Fruit fly (Drosophila melanogaster) whole organism, prepupa: ENCODE data around the gene Mo25.
A peak's percentile ranks its signal among the peaks of the same experiment; 100 is the strongest.

Experiments used
- CG10631 ChIP-seq: fragments of 200-800 bp; sonication (Bioruptor generic); optimal IDR thresholded peaks from 2 replicates; lab custom pipeline; 2016; ENCODE audit warnings: missing biosample characterization, missing genetic modification characterization
- CG10669 ChIP-seq: fragments of 200-800 bp; sonication (Bioruptor generic); optimal IDR thresholded peaks from 3 replicates; lab custom pipeline; 2018; ENCODE audit warnings: missing biosample characterization, mild to moderate bottlenecking, missing genetic modification characterization, moderate library complexity
- CG11762 ChIP-seq: fragments of 200-800 bp; sonication (Bioruptor generic); optimal IDR thresholded peaks from 3 replicates; lab custom pipeline; 2016; ENCODE audit warnings: missing biosample characterization, missing genetic modification characterization; ENCODE audit not compliant: insufficient read depth
- CG11902 ChIP-seq: fragments of 200-800 bp; sonication (Bioruptor generic); optimal IDR thresholded peaks from 3 replicates; lab custom pipeline; 2016; ENCODE audit warnings: missing biosample characterization, missing genetic modification characterization
- CG15336 ChIP-seq: fragments of 200-800 bp; sonication (Bioruptor generic); IDR thresholded peaks from 2 replicates; pipeline ENCODE4 v1.3.6; 2022; ENCODE audit warnings: missing biosample characterization, missing genetic modification characterization
- CG1621 ChIP-seq: fragments of 200-800 bp; sonication (Bioruptor generic); optimal IDR thresholded peaks from 3 replicates; lab custom pipeline; 2018; ENCODE audit warnings: missing biosample characterization, mild to moderate bottlenecking, missing genetic modification characterization
- CG31627 ChIP-seq: fragments of 200-800 bp; sonication (Bioruptor generic); optimal IDR thresholded peaks from 3 replicates; lab custom pipeline; 2016; ENCODE audit warnings: missing biosample characterization, missing genetic modification characterization
- CG32006 ChIP-seq: fragments of 200-800 bp; sonication (Bioruptor generic); optimal IDR thresholded peaks from 3 replicates; lab custom pipeline; 2017; ENCODE audit warnings: missing biosample characterization, mild to moderate bottlenecking, missing genetic modification characterization
- CG34406 ChIP-seq: fragments of 200-800 bp; sonication (Bioruptor generic); optimal IDR thresholded peaks from 3 replicates; lab custom pipeline; 2016; ENCODE audit warnings: missing biosample characterization, missing genetic modification characterization
- CG3919 ChIP-seq: fragments of 200-800 bp; sonication (Bioruptor generic); optimal IDR thresholded peaks from 3 replicates; lab custom pipeline; 2016; ENCODE audit warnings: missing biosample characterization, missing genetic modification characterization
- CG6163 ChIP-seq: fragments of 200-800 bp; sonication (Bioruptor generic); IDR thresholded peaks from 3 replicates; pipeline ENCODE4 v1.3.6; 2022; ENCODE audit warnings: missing biosample characterization, missing genetic modification characterization
- CG6276 ChIP-seq: fragments of 200-800 bp; sonication (Bioruptor generic); optimal IDR thresholded peaks from 2 replicates; lab custom pipeline; 2017; ENCODE audit warnings: missing biosample characterization, mild to moderate bottlenecking, missing genetic modification characterization
- CG6808 ChIP-seq: fragments of 200-800 bp; sonication (Bioruptor generic); optimal IDR thresholded peaks from 3 replicates; lab custom pipeline; 2017; ENCODE audit warnings: missing biosample characterization, missing genetic modification characterization, mild to moderate bottlenecking, moderate library complexity, missing genetic modification reagents
- CG6854 ChIP-seq: fragments of 200-800 bp; sonication (Bioruptor generic); optimal IDR thresholded peaks from 2 replicates; lab custom pipeline; 2017; ENCODE audit warnings: missing biosample characterization, mild to moderate bottlenecking, missing genetic modification characterization
- CG7368 ChIP-seq: fragments of 200-800 bp; sonication (Bioruptor generic); optimal IDR thresholded peaks from 3 replicates; lab custom pipeline; 2016; ENCODE audit warnings: missing biosample characterization, missing genetic modification characterization
- CG8119 ChIP-seq: fragments of 200-800 bp; sonication (Bioruptor generic); IDR thresholded peaks from 3 replicates; pipeline ENCODE4 v1.3.6; 2022; ENCODE audit warnings: missing biosample characterization, missing genetic modification characterization
- CG8632 ChIP-seq: fragments of 200-800 bp; sonication (Bioruptor generic); optimal IDR thresholded peaks from 3 replicates; lab custom pipeline; 2016; ENCODE audit warnings: missing biosample characterization, missing genetic modification characterization
- Eip75B ChIP-seq: fragments of 200-800 bp; sonication (Bioruptor generic); optimal IDR thresholded peaks from 3 replicates; lab custom pipeline; 2016; ENCODE audit warnings: missing biosample characterization, missing genetic modification characterization
- Eip93F ChIP-seq: fragments of 200-800 bp; sonication (Bioruptor generic); optimal IDR thresholded peaks from 2 replicates; lab custom pipeline; 2016; ENCODE audit warnings: missing biosample characterization, mild to moderate bottlenecking, missing genetic modification characterization
- Ets21C ChIP-seq: fragments of 200-800 bp; sonication (Bioruptor generic); optimal IDR thresholded peaks from 3 replicates; lab custom pipeline; 2016; ENCODE audit warnings: missing biosample characterization, missing genetic modification characterization
- Ets96B ChIP-seq: fragments of 200-800 bp; optimal IDR thresholded peaks from 2 replicates; lab custom pipeline; 2019; ENCODE audit warnings: missing biosample characterization, mild to moderate bottlenecking, missing genetic modification characterization, moderate library complexity
- Gug ChIP-seq: fragments of 200-800 bp; sonication (Bioruptor generic); IDR thresholded peaks from 2 replicates; pipeline ENCODE4 v1.3.6; 2022; ENCODE audit warnings: missing biosample characterization, missing genetic modification characterization
- Hr38 ChIP-seq: sonication (Bioruptor generic); optimal IDR thresholded peaks from 2 replicates; lab custom pipeline; 2016; ENCODE audit warnings: missing biosample characterization, missing genetic modification characterization
- Hr39 ChIP-seq: fragments of 200-800 bp; sonication (Bioruptor generic); optimal IDR thresholded peaks from 2 replicates; lab custom pipeline; 2016; ENCODE audit warnings: missing biosample characterization, missing genetic modification characterization
- Hr4 ChIP-seq: fragments of 200-800 bp; sonication (Bioruptor generic); optimal IDR thresholded peaks from 3 replicates; lab custom pipeline; 2016; ENCODE audit warnings: missing biosample characterization, missing genetic modification characterization
- Lpt ChIP-seq: fragments of 200-800 bp; sonication (Bioruptor generic); optimal IDR thresholded peaks from 3 replicates; lab custom pipeline; 2016; ENCODE audit warnings: missing biosample characterization, missing genetic modification characterization
- Met ChIP-seq: fragments of 200-800 bp; sonication (Bioruptor generic); optimal IDR thresholded peaks from 3 replicates; lab custom pipeline; 2016; ENCODE audit warnings: missing biosample characterization, missing genetic modification characterization
- OdsH ChIP-seq: fragments of 200-800 bp; sonication (Bioruptor generic); optimal IDR thresholded peaks from 3 replicates; lab custom pipeline; 2016; ENCODE audit warnings: missing biosample characterization, missing genetic modification characterization
- Smox ChIP-seq: fragments of 200-800 bp; sonication (Bioruptor generic); optimal IDR thresholded peaks from 3 replicates; lab custom pipeline; 2016; ENCODE audit warnings: missing biosample characterization, missing genetic modification characterization
- Sox102F ChIP-seq: fragments of 200-800 bp; sonication (Bioruptor generic); optimal IDR thresholded peaks from 2 replicates; lab custom pipeline; 2016; ENCODE audit warnings: missing biosample characterization, mild to moderate bottlenecking, missing genetic modification characterization
- Sox14 ChIP-seq: fragments of 200-800 bp; sonication (Bioruptor generic); optimal IDR thresholded peaks from 3 replicates; lab custom pipeline; 2016; ENCODE audit warnings: missing biosample characterization, missing genetic modification characterization
- Sox15 ChIP-seq: fragments of 200-800 bp; sonication (Bioruptor generic); optimal IDR thresholded peaks from 3 replicates; lab custom pipeline; 2016; ENCODE audit warnings: missing biosample characterization, missing genetic modification characterization
- achi ChIP-seq: fragments of 200-800 bp; sonication (Bioruptor generic); optimal IDR thresholded peaks from 3 replicates; lab custom pipeline; 2016; ENCODE audit warnings: missing biosample characterization, missing genetic modification characterization
- acj6 ChIP-seq: fragments of 200-800 bp; sonication (Bioruptor generic); optimal IDR thresholded peaks from 3 replicates; lab custom pipeline; 2016; ENCODE audit warnings: missing biosample characterization, missing genetic modification characterization
- cyc ChIP-seq: fragments of 200-800 bp; sonication (Bioruptor generic); optimal IDR thresholded peaks from 3 replicates; lab custom pipeline; 2016; ENCODE audit warnings: missing biosample characterization, missing genetic modification characterization
- dac ChIP-seq: fragments of 200-800 bp; sonication (Bioruptor generic); optimal IDR thresholded peaks from 2 replicates; lab custom pipeline; 2017; ENCODE audit warnings: missing biosample characterization, mild to moderate bottlenecking, missing genetic modification characterization
- dsx ChIP-seq: fragments of 200-800 bp; optimal IDR thresholded peaks from 3 replicates; lab custom pipeline; 2019; ENCODE audit warnings: missing biosample characterization, mild to moderate bottlenecking, missing genetic modification characterization, moderate library complexity; ENCODE audit not compliant: poor library complexity, severe bottlenecking
- esn ChIP-seq: fragments of 200-800 bp; sonication (Bioruptor generic); optimal IDR thresholded peaks from 2 replicates; lab custom pipeline; 2016; ENCODE audit warnings: missing biosample characterization, mild to moderate bottlenecking, missing genetic modification characterization, moderate library complexity
- fd59A ChIP-seq: fragments of 200-800 bp; sonication (Bioruptor generic); optimal IDR thresholded peaks from 2 replicates; lab custom pipeline; 2017; ENCODE audit warnings: missing biosample characterization, mild to moderate bottlenecking, missing genetic modification characterization, missing genetic modification reagents
- fd85E ChIP-seq: fragments of 200-800 bp; sonication (Bioruptor generic); optimal IDR thresholded peaks from 3 replicates; lab custom pipeline; 2016; ENCODE audit warnings: missing biosample characterization, missing genetic modification characterization
- fkh ChIP-seq: fragments of 200-800 bp; sonication (Bioruptor generic); optimal IDR thresholded peaks from 3 replicates; lab custom pipeline; 2017; ENCODE audit warnings: missing biosample characterization, mild to moderate bottlenecking, missing genetic modification characterization, moderate library complexity
- lz ChIP-seq: fragments of 200-800 bp; sonication (Bioruptor generic); optimal IDR thresholded peaks from 3 replicates; lab custom pipeline; 2016; ENCODE audit warnings: missing biosample characterization, missing genetic modification characterization
- net ChIP-seq: fragments of 200-800 bp; sonication (Bioruptor generic); optimal IDR thresholded peaks from 3 replicates; lab custom pipeline; 2016; ENCODE audit warnings: missing biosample characterization, missing genetic modification characterization
- pdm3 ChIP-seq: fragments of 200-800 bp; sonication (Bioruptor generic); optimal IDR thresholded peaks from 3 replicates; lab custom pipeline; 2016; ENCODE audit warnings: missing biosample characterization, missing genetic modification characterization
- salr ChIP-seq, 2 experiments: fragments of 200-800 bp; sonication (Bioruptor generic); optimal IDR thresholded peaks; 3 replicates each; lab custom pipeline; 2016 to 2018; ENCODE audit warnings: missing biosample characterization in 2 of 2, missing genetic modification characterization in 2 of 2, mild to moderate bottlenecking in 1 of 2
- topi ChIP-seq: fragments of 200-800 bp; sonication (Bioruptor generic); optimal IDR thresholded peaks from 3 replicates; lab custom pipeline; 2016; ENCODE audit warnings: missing biosample characterization, missing genetic modification characterization

Mo25 gene

DNA sequence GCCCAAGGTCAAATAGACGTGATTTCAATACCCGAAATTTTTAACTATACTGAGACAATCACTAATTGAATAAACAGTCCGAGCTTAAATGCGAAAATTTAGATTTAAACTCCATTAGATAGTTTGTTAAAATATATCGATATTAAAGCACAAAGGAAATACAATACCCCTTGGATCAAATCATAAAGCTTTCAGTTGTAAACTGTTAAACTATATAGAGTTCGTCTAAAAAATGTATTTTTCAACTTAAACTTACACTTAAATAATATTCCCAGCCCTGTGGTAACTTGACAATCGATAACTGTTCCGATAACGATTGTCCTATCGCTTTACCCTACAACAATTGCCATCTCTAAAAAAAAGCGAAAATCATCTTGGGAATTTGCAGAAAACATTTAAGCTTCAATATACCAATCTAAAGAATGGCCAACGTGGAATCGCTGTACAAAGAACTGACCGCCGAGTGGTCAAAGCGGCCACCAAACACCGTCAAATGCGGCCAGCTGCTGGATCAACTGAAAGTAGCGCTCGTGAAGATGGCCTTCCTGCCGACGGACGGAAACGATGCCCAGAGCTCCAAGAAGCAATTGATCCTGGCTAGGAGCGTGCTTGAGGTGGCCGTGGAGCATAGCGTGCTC, 32.5 kb downstream of the Mo25 start, which contains the start of gene Rpn12 (continued):
- TF ChIP-seq CG8119 (GFP tag; lab: Robert Waterston, UW) (no peak), Sox102F (GFP tag; lab: Kevin White, UChicago) (no peak), CG10669 (GFP tag; lab: Kevin White, UChicago) (no peak), salr (GFP tag; optimal IDR thresholded peaks at IDR 0.05; lab: Kevin White, UChicago) (no peak), Eip75B (GFP tag; lab: Kevin White, UChicago) (peak; percentile 37), cyc (GFP tag; lab: Kevin White, UChicago) (peak; percentile 42), OdsH (peak; percentile 23), dsx (peak; percentile 3), CG1621 (tag; lab: Kevin White, UChicago) (no peak), CG32006 (GFP tag; lab: Kevin White, UChicago) (peak; percentile 20), Met (GFP tag; lab: Kevin White, UChicago) (peak; percentile 38), CG15336 (0 out of 2 replicates have a peak, but pooled peaks have one; percentile 12), Eip93F (no peak), CG11902 (GFP tag; lab: Kevin White, UChicago) (no peak), dac (no peak), Ets96B (tag; lab: Kevin White, UChicago) (peak; percentile 17), Gug (GFP tag; lab: Robert Waterston, UW) (0 out of 2 replicates have a peak, but pooled peaks have one; percentile 8), CG6854 (GFP tag; lab: Kevin White, UChicago) (no peak), Sox15 (GFP tag; lab: Kevin White, UChicago) (no peak), CG7368 (GFP tag; lab: Kevin White, UChicago) (no peak), CG6163 (GFP tag; lab: Robert Waterston, UW) (no peak), Sox14 (peak; percentile 45), fd59A (GFP tag; lab: Kevin White, UChicago) (no peak), CG3919 (no peak), CG6276 (no peak), fd85E (GFP tag; lab: Kevin White, UChicago) (no peak), CG10631 (GFP tag; lab: Kevin White, UChicago) (peak; percentile 41), Hr39 (peak; percentile 45), net (GFP tag; lab: Kevin White, UChicago) (no peak)

DNA sequence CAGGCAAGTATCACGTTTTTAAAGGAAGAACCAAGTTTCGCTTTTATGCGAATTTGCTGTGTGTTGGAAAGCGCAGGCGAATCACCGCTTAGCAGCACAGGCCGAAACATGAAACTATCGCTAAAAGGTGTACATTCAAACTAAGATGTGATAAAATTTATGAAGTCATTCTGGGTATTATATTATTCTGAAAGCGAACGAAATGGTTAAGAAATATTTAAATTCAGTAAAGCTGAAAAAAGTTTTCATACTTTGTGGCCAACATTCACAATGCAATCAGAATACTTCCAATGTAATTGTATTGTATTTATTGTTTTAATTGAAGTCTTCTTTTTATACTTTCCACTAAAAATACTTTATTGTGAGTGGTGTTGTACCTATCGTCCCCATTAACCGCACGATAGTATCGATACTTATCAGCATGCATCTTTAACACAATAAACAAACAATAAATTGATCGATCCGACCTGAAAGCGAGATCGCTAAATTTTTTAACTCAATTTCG, 34.0 kb downstream of the Mo25 start, which contains the start of gene Smn:
Gene Smn (minus strand): TSS at position 347 of the 505 bp plus-strand sequence.
- TF ChIP-seq acj6 (GFP tag; lab: Kevin White, UChicago) (peak; percentile 63), cyc (GFP tag; lab: Kevin White, UChicago) (peak; percentile 71), lz (GFP tag; lab: Kevin White, UChicago) (peak; percentile 67), Ets21C (GFP tag; lab: Kevin White, UChicago) (peak; percentile 68), CG8632 (GFP tag; lab: Kevin White, UChicago) (peak; percentile 55), CG11762 (GFP tag; lab: Kevin White, UChicago) (peak; percentile 34), pdm3 (GFP tag; lab: Kevin White, UChicago) (peak; percentile 72), Eip93F (no peak), Sox15 (GFP tag; lab: Kevin White, UChicago) (peak; percentile 33), OdsH (peak; percentile 71), Lpt (peak; percentile 38), Ets96B (tag; lab: Kevin White, UChicago) (peak; percentile 40), CG11902 (GFP tag; lab: Kevin White, UChicago) (peak; percentile 41), CG6854 (GFP tag; lab: Kevin White, UChicago) (no peak), CG1621 (tag; lab: Kevin White, UChicago) (no peak), Met (GFP tag; lab: Kevin White, UChicago) (peak; percentile 69), CG3919 (peak; percentile 61), Hr39 (peak; percentile 69), Smox (GFP tag; lab: Kevin White, UChicago) (peak; percentile 60), CG6808 (GFP tag; lab: Kevin White, UChicago) (peak; percentile 2), topi (GFP tag; lab: Kevin White, UChicago) (peak; percentile 64), fkh (peak; percentile 81), achi (GFP tag; lab: Kevin White, UChicago) (peak; percentile 57), fd59A (GFP tag; lab: Kevin White, UChicago) (peak; percentile 32), CG10631 (GFP tag; lab: Kevin White, UChicago) (peak; percentile 62), Eip75B (GFP tag; lab: Kevin White, UChicago) (peak; percentile 69), esn (GFP tag; lab: Kevin White, UChicago) (peak; percentile 79), Hr4 (GFP tag; lab: Kevin White, UChicago) (peak; percentile 60), net (GFP tag; lab: Kevin White, UChicago) (no peak), CG31627 (peak; percentile 73), salr (GFP tag; optimal IDR thresholded peaks at IDR 0.05; lab: Kevin White, UChicago) (peak in 1 of 2 experiments; percentile 53), Hr38 (no peak), CG34406 (GFP tag; lab: Kevin White, UChicago) (peak; percentile 51), Sox102F (GFP tag; lab: Kevin White, UChicago) (no peak)
